Fruit fly (Drosophila melanogaster) whole organism, embryonic: ENCODE results near the gene CG45079.

Experiments
- Atf3 ChIP-seq: fragments of 200-800 bp; sonication (Bioruptor generic); optimal IDR thresholded peaks from 3 replicates; lab custom pipeline; 2016; ENCODE audit warnings: missing biosample characterization, missing genetic modification characterization
- B-H2 ChIP-seq: fragments of 200-800 bp; sonication (Bioruptor generic); optimal IDR thresholded peaks from 2 replicates; lab custom pipeline; 2018; ENCODE audit warnings: missing biosample characterization, mild to moderate bottlenecking, missing genetic modification characterization
- BtbVII ChIP-seq: fragments of 200-800 bp; sonication (Bioruptor generic); optimal IDR thresholded peaks from 3 replicates; lab custom pipeline; 2017; ENCODE audit warnings: missing biosample characterization, mild to moderate bottlenecking, missing genetic modification characterization
- CG10366 ChIP-seq: fragments of 200-800 bp; sonication (Bioruptor generic); IDR thresholded peaks from 2 replicates; pipeline ENCODE4 v1.3.6; 2022; ENCODE audit warnings: missing biosample characterization, missing genetic modification characterization
- CG1233 ChIP-seq: fragments of 200-800 bp; sonication (Bioruptor generic); optimal IDR thresholded peaks from 4 replicates; lab custom pipeline; 2018; ENCODE audit warnings: missing biosample characterization, mild to moderate bottlenecking, missing genetic modification characterization
- CG12391 ChIP-seq: fragments of 200-800 bp; sonication (Bioruptor generic); optimal IDR thresholded peaks from 3 replicates; lab custom pipeline; 2018; ENCODE audit warnings: missing biosample characterization, mild to moderate bottlenecking, missing genetic modification characterization, moderate library complexity
- CG12769 ChIP-seq: fragments of 200-800 bp; sonication (Bioruptor generic); optimal IDR thresholded peaks from 2 replicates; lab custom pipeline; 2019; ENCODE audit warnings: missing biosample characterization, mild to moderate bottlenecking, missing genetic modification characterization, moderate library complexity
- CG14050 ChIP-seq: fragments of 200-800 bp; sonication (Bioruptor generic); IDR thresholded peaks from 3 replicates; pipeline ENCODE4 v1.3.6; 2022; ENCODE audit warnings: missing biosample characterization, missing genetic modification characterization
- CG17802 ChIP-seq: fragments of 200-800 bp; sonication (Bioruptor generic); optimal IDR thresholded peaks from 2 replicates; lab custom pipeline; 2018; ENCODE audit warnings: missing biosample characterization, mild to moderate bottlenecking, missing genetic modification characterization, moderate library complexity
- CG2202 ChIP-seq: fragments of 200-800 bp; sonication (Bioruptor generic); optimal IDR thresholded peaks from 2 replicates; lab custom pipeline; 2018; ENCODE audit warnings: missing biosample characterization, mild to moderate bottlenecking, missing genetic modification characterization
- CG31224 ChIP-seq: fragments of 200-800 bp; sonication (Bioruptor generic); IDR thresholded peaks from 2 replicates; pipeline ENCODE4 v1.3.6; 2022; ENCODE audit warnings: missing biosample characterization, missing genetic modification characterization
- CG3995 ChIP-seq: fragments of 200-800 bp; sonication (Bioruptor generic); optimal IDR thresholded peaks from 3 replicates; lab custom pipeline; 2016; ENCODE audit warnings: missing biosample characterization, missing genetic modification characterization
- CG4360 ChIP-seq: fragments of 200-800 bp; sonication (Bioruptor generic); IDR thresholded peaks from 2 replicates; pipeline ENCODE4 v1.3.6; 2022; ENCODE audit warnings: missing biosample characterization, missing genetic modification characterization
- CG5953 ChIP-seq: fragments of 200-800 bp; sonication (Bioruptor generic); IDR thresholded peaks from 2 replicates; pipeline ENCODE4 v1.3.6; 2022; ENCODE audit warnings: missing biosample characterization, missing genetic modification characterization
- CG6689 ChIP-seq: fragments of 200-800 bp; sonication (Bioruptor generic); IDR thresholded peaks from 2 replicates; pipeline ENCODE4 v1.3.6; 2022; ENCODE audit warnings: missing biosample characterization, missing genetic modification characterization
- CG6791 ChIP-seq: fragments of 200-800 bp; sonication (Bioruptor generic); IDR thresholded peaks from 3 replicates; pipeline ENCODE4 v1.3.6; 2022; ENCODE audit warnings: missing biosample characterization, missing genetic modification characterization; ENCODE audit not compliant: partially characterized antibody
- CG7556 ChIP-seq: fragments of 200-800 bp; sonication (Bioruptor generic); optimal IDR thresholded peaks from 2 replicates; lab custom pipeline; 2017; ENCODE audit warnings: missing biosample characterization, mild to moderate bottlenecking, missing genetic modification characterization
- CG7745 ChIP-seq: fragments of 200-800 bp; sonication (Bioruptor generic); optimal IDR thresholded peaks from 2 replicates; lab custom pipeline; 2018; ENCODE audit warnings: missing biosample characterization, mild to moderate bottlenecking, missing genetic modification characterization, moderate library complexity
- CG7928 ChIP-seq: fragments of 200-800 bp; sonication (Bioruptor generic); optimal IDR thresholded peaks from 2 replicates; lab custom pipeline; 2017; ENCODE audit warnings: missing biosample characterization, mild to moderate bottlenecking, missing genetic modification characterization
- CG8944 ChIP-seq: fragments of 200-800 bp; sonication (Bioruptor generic); optimal IDR thresholded peaks from 3 replicates; lab custom pipeline; 2016; ENCODE audit warnings: missing biosample characterization, missing genetic modification characterization
- CG9437 ChIP-seq: fragments of 200-800 bp; sonication (Bioruptor generic); optimal IDR thresholded peaks from 2 replicates; lab custom pipeline; 2018; ENCODE audit warnings: missing biosample characterization, mild to moderate bottlenecking, missing genetic modification characterization
- CHES-1-like ChIP-seq: fragments of 200-800 bp; sonication (Bioruptor generic); optimal IDR thresholded peaks from 2 replicates; lab custom pipeline; 2016; ENCODE audit warnings: missing biosample characterization, missing genetic modification characterization
- D ChIP-seq, 2 experiments: fragments of 200-800 bp in 1 of 2; fragments of >200 bp in 1 of 2; sonication (Bioruptor generic) in 1 of 2; optimal IDR thresholded peaks; 2 replicates in 1 of 2; 3 replicates in 1 of 2; lab custom pipeline; 2017; ENCODE audit warnings: mild to moderate bottlenecking in 1 of 2, missing biosample characterization in 1 of 2, missing genetic modification characterization in 1 of 2, missing genetic modification reagents in 1 of 2
- Deaf1 ChIP-seq: fragments of 200-800 bp; optimal IDR thresholded peaks from 3 replicates; lab custom pipeline; 2019; ENCODE audit warnings: missing biosample characterization, mild to moderate bottlenecking, missing genetic modification characterization, moderate library complexity
- Dll ChIP-seq: fragments of 200-800 bp; sonication (Bioruptor generic); IDR thresholded peaks from 4 replicates; pipeline ENCODE4 v1.3.6; 2022; ENCODE audit warnings: missing biosample characterization, missing genetic modification characterization; ENCODE audit not compliant: partially characterized antibody
- Doc3 ChIP-seq: fragments of 200-800 bp; sonication (Bioruptor generic); IDR thresholded peaks from 3 replicates; pipeline ENCODE4 v1.3.6; 2022; ENCODE audit warnings: missing biosample characterization, missing genetic modification characterization; ENCODE audit not compliant: partially characterized antibody
- Elba2 ChIP-seq: fragments of 200-800 bp; sonication (Bioruptor generic); optimal IDR thresholded peaks from 3 replicates; lab custom pipeline; 2016; ENCODE audit warnings: missing biosample characterization, missing genetic modification characterization
- GATAe ChIP-seq: fragments of 200-800 bp; sonication (Bioruptor generic); conservative IDR thresholded peaks from 2 replicates; pipeline ENCODE4 v1.3.6; 2022; ENCODE audit warnings: missing biosample characterization, missing genetic modification characterization
- HLH3B ChIP-seq: fragments of 200-800 bp; sonication (Bioruptor generic); IDR thresholded peaks from 2 replicates; pipeline ENCODE4 v1.3.6; 2022; ENCODE audit warnings: missing biosample characterization, missing genetic modification characterization
- HLHmδ ChIP-seq: fragments of 200-800 bp; sonication (Bioruptor generic); optimal IDR thresholded peaks from 2 replicates; lab custom pipeline; 2018; ENCODE audit warnings: missing biosample characterization, mild to moderate bottlenecking, missing genetic modification characterization, moderate library complexity
- Hey ChIP-seq: fragments of 200-800 bp; sonication (Bioruptor generic); optimal IDR thresholded peaks from 3 replicates; lab custom pipeline; 2018; ENCODE audit warnings: missing biosample characterization, mild to moderate bottlenecking, missing genetic modification characterization
- Hr51 ChIP-seq, 2 experiments: fragments of 200-800 bp; sonication (Bioruptor generic); optimal IDR thresholded peaks; 2 replicates in 1 of 2; 3 replicates in 1 of 2; lab custom pipeline; 2016 to 2018; ENCODE audit warnings: missing biosample characterization in 2 of 2, missing genetic modification characterization in 2 of 2, mild to moderate bottlenecking in 1 of 2, moderate library complexity in 1 of 2
- Mrtf ChIP-seq: fragments of 200-800 bp; sonication (Bioruptor generic); IDR thresholded peaks from 3 replicates; pipeline ENCODE4 v1.3.6; 2022; ENCODE audit warnings: missing biosample characterization, missing genetic modification characterization
- Six4 ChIP-seq: fragments of 200-800 bp; sonication (Bioruptor generic); optimal IDR thresholded peaks from 2 replicates; lab custom pipeline; 2016; ENCODE audit warnings: missing biosample characterization, missing genetic modification characterization
- Usf ChIP-seq: fragments of 200-800 bp; sonication (Bioruptor generic); optimal IDR thresholded peaks from 2 replicates; lab custom pipeline; 2017; ENCODE audit warnings: missing genotype, missing biosample characterization, missing genetic modification characterization
- bcd ChIP-seq: fragments of 200-800 bp; sonication (Bioruptor generic); optimal IDR thresholded peaks from 2 replicates; lab custom pipeline; 2017; ENCODE audit warnings: missing biosample characterization, mild to moderate bottlenecking, missing genetic modification characterization
- bowl ChIP-seq: fragments of 200-800 bp; sonication (Bioruptor generic); IDR thresholded peaks from 2 replicates; pipeline ENCODE4 v1.3.6; 2022; ENCODE audit warnings: missing biosample characterization, missing genetic modification characterization
- chif ChIP-seq, 2 experiments: fragments of 200-800 bp; sonication (Bioruptor generic); optimal IDR thresholded peaks; 3 replicates each; lab custom pipeline; 2016; ENCODE audit warnings: missing biosample characterization in 2 of 2, missing genetic modification characterization in 2 of 2
- fd3F ChIP-seq: fragments of 200-800 bp; sonication (Bioruptor generic); optimal IDR thresholded peaks from 2 replicates; lab custom pipeline; 2018; ENCODE audit warnings: missing biosample characterization, mild to moderate bottlenecking, missing genetic modification characterization, moderate library complexity
- fru ChIP-seq: fragments of >200 bp; optimal IDR thresholded peaks from 2 replicates; lab custom pipeline; 2017
- ind ChIP-seq: fragments of 200-800 bp; sonication (Bioruptor generic); optimal IDR thresholded peaks from 3 replicates; lab custom pipeline; 2016; ENCODE audit warnings: missing biosample characterization, missing genetic modification characterization
- knrl ChIP-seq: fragments of 200-800 bp; sonication (Bioruptor generic); IDR thresholded peaks from 3 replicates; pipeline ENCODE4 v1.3.6; 2022; ENCODE audit warnings: missing biosample characterization, missing genetic modification characterization; ENCODE audit not compliant: partially characterized antibody
- lmd ChIP-seq: fragments of 200-800 bp; sonication (Bioruptor generic); IDR thresholded peaks from 2 replicates; pipeline ENCODE4 v1.3.6; 2022; ENCODE audit warnings: missing biosample characterization, missing genetic modification characterization
- lola ChIP-seq, 3 experiments: fragments of >200 bp in 2 of 3; fragments of 200-800 bp in 1 of 3; sonication (Bioruptor generic) in 1 of 3; optimal IDR thresholded peaks; 2 replicates each; lab custom pipeline; 2017 to 2019; ENCODE audit warnings: missing biosample characterization in 3 of 3, missing genetic modification characterization in 3 of 3, mild to moderate bottlenecking in 1 of 3, moderate library complexity in 1 of 3
- peb ChIP-seq: fragments of 200-800 bp; sonication (Bioruptor generic); IDR thresholded peaks from 2 replicates; pipeline ENCODE4 v1.3.6; 2022; ENCODE audit warnings: missing biosample characterization, missing genetic modification characterization
- pita ChIP-seq: fragments of 200-800 bp; sonication (Bioruptor generic); optimal IDR thresholded peaks from 2 replicates; lab custom pipeline; 2017; ENCODE audit warnings: missing biosample characterization, mild to moderate bottlenecking, missing genetic modification characterization
- ranshi ChIP-seq: fragments of 200-800 bp; sonication (Bioruptor generic); IDR thresholded peaks from 2 replicates; pipeline ENCODE4 v1.3.6; 2022; ENCODE audit warnings: missing biosample characterization, missing genetic modification characterization
- salm ChIP-seq: fragments of 200-800 bp; sonication (Bioruptor generic); optimal IDR thresholded peaks from 2 replicates; lab custom pipeline; 2018; ENCODE audit warnings: missing biosample characterization, mild to moderate bottlenecking, missing genetic modification characterization
- sob ChIP-seq: fragments of 200-800 bp; sonication (Bioruptor generic); IDR thresholded peaks from 2 replicates; pipeline ENCODE4 v1.3.6; 2022; ENCODE audit warnings: missing biosample characterization, missing genetic modification characterization
- tin ChIP-seq: fragments of 200-800 bp; sonication (Bioruptor generic); optimal IDR thresholded peaks from 3 replicates; lab custom pipeline; 2016; ENCODE audit warnings: missing biosample characterization, missing genetic modification characterization
- vvl ChIP-seq: fragments of 200-800 bp; sonication (Bioruptor generic); IDR thresholded peaks from 2 replicates; pipeline ENCODE4 v1.3.6; 2022; ENCODE audit warnings: missing biosample characterization, missing genetic modification characterization
- yki ChIP-seq: fragments of >200 bp; optimal IDR thresholded peaks from 3 replicates; lab custom pipeline; 2018

Gene CG45079

dm6 chr3R:17115668-17116067, 8.6 kb upstream of the CG45079 start (continued):
- no peak for TF ChIP-seq B-H2
- no peak for TF ChIP-seq lmd (GFP tag; lab: Robert Waterston, UW)
- TF ChIP-seq tin = no peak
- TF ChIP-seq bcd (GFP tag; lab: Kevin White, UChicago) = no peak
- no peak for TF ChIP-seq bowl
- no peak for TF ChIP-seq CHES-1-like (GFP tag; lab: Kevin White, UChicago)
- TF ChIP-seq CG7928 (GFP tag; lab: Kevin White, UChicago) = no peak
- TF ChIP-seq BtbVII (GFP tag; lab: Kevin White, UChicago) = peak; percentile 71
- no peak for TF ChIP-seq Six4
- no peak for TF ChIP-seq CG8944 (GFP tag; lab: Kevin White, UChicago)
- peak; percentile 20 for TF ChIP-seq CG1233 (GFP tag; lab: Kevin White, UChicago)
- TF ChIP-seq HLH3B (GFP tag; lab: Robert Waterston, UW) = no peak
- TF ChIP-seq CG3995 (GFP tag; lab: Kevin White, UChicago) = no peak
- TF ChIP-seq fd3F (GFP tag; lab: Kevin White, UChicago) = no peak
- no peak for TF ChIP-seq Deaf1 (tag; lab: Kevin White, UChicago)
- TF ChIP-seq CG14050 (GFP tag; lab: Robert Waterston, UW) = no peak
- TF ChIP-seq peb (GFP tag; lab: Robert Waterston, UW) = no peak
- no peak for TF ChIP-seq CG31224
- no peak for TF ChIP-seq D (optimal IDR thresholded peaks at IDR 0.05; lab: Kevin White, UChicago)
- peak; percentile 1 for TF ChIP-seq D (GFP tag; optimal IDR thresholded peaks at IDR 0.05; lab: Kevin White, UChicago)
- TF ChIP-seq lola (GFP tag; optimal IDR thresholded peaks at IDR 0.05; lab: Kevin White, UChicago) = peak in 1 of 3 experiments; percentile 1
- no peak for TF ChIP-seq Usf (GFP tag; lab: Kevin White, UChicago)
- TF ChIP-seq CG12391 (tag; lab: Kevin White, UChicago) = no peak
- no peak for TF ChIP-seq CG10366 (GFP tag; lab: Robert Waterston, UW)
- no peak for TF ChIP-seq ranshi (GFP tag; lab: Robert Waterston, UW)
- TF ChIP-seq ind (GFP tag; lab: Kevin White, UChicago) = no peak
- no peak for TF ChIP-seq vvl
- no peak for TF ChIP-seq CG12769 (tag; lab: Kevin White, UChicago)
- no peak for TF ChIP-seq sob (GFP tag; lab: Robert Waterston, UW)
- TF ChIP-seq CG9437 (GFP tag; lab: Kevin White, UChicago) = no peak
- no peak for TF ChIP-seq CG6689 (GFP tag; lab: Robert Waterston, UW)
- no peak for TF ChIP-seq Elba2 (GFP tag; lab: Kevin White, UChicago)
- TF ChIP-seq Doc3 (GFP tag; lab: Robert Waterston, UW) = no peak
- no peak for TF ChIP-seq GATAe (GFP tag; lab: Robert Waterston, UW)
- no peak for TF ChIP-seq Mrtf (GFP tag; lab: Robert Waterston, UW)
- TF ChIP-seq pita (GFP tag; lab: Kevin White, UChicago) = no peak
- TF ChIP-seq chif (GFP tag; optimal IDR thresholded peaks at IDR 0.05; lab: Kevin White, UChicago) = no peak
- TF ChIP-seq Hey (tag; lab: Kevin White, UChicago) = no peak
- no peak for TF ChIP-seq CG4360 (GFP tag; lab: Robert Waterston, UW)
- TF ChIP-seq Dll (GFP tag; lab: Robert Waterston, UW) = no peak
- no peak for TF ChIP-seq HLHmδ (GFP tag; lab: Kevin White, UChicago)
- no peak for TF ChIP-seq Atf3 (GFP tag; lab: Kevin White, UChicago)
- TF ChIP-seq CG7556 (GFP tag; lab: Kevin White, UChicago) = no peak
- no peak for TF ChIP-seq CG5953 (GFP tag; lab: Robert Waterston, UW)
- TF ChIP-seq CG2202 = no peak
- peak; percentile 56 for TF ChIP-seq salm (tag; lab: Kevin White, UChicago)
- TF ChIP-seq fru (lab: Kevin White, UChicago) = no peak
- TF ChIP-seq CG7745 (tag; lab: Kevin White, UChicago) = peak; percentile 59
- no peak for TF ChIP-seq yki
- TF ChIP-seq Hr51 (GFP tag; optimal IDR thresholded peaks at IDR 0.05; lab: Kevin White, UChicago) = no peak
- TF ChIP-seq CG17802 = no peak
- no peak for TF ChIP-seq knrl
- TF ChIP-seq CG6791 (GFP tag; lab: Robert Waterston, UW) = no peak
